Worm (Caenorhabditis elegans) whole organism, L3 larva: ENCODE results near the gene srbc-38.

ENCODE experiments used
- ama-1 ChIP-seq: fragments of 150-350 bp; optimal IDR thresholded peaks from 2 replicates; lab custom pipeline; 2018
- egl-27 ChIP-seq: sonication (generic microtip); optimal IDR thresholded peaks from 4 replicates; lab custom pipeline; 2017; ENCODE audit warnings: missing biosample characterization, missing genetic modification reagents, missing genetic modification characterization
- elt-3 ChIP-seq, 3 experiments: fragments of 150-350 bp in 1 of 3; sonication (generic microtip) in 2 of 3; optimal IDR thresholded peaks; 2 replicates in 2 of 3; 4 replicates in 1 of 3; lab custom pipeline; 2014 to 2017; ENCODE audit warnings: missing biosample characterization in 3 of 3, missing genetic modification characterization in 3 of 3
- fkh-10 ChIP-seq: sonication (generic microtip); optimal IDR thresholded peaks from 2 replicates; lab custom pipeline; 2017; ENCODE audit warnings: missing biosample characterization, missing genetic modification reagents, missing genetic modification characterization
- lin-39 ChIP-seq: fragments of 150-350 bp; optimal IDR thresholded peaks from 2 replicates; lab custom pipeline; 2018; ENCODE audit warnings: missing biosample characterization, missing genetic modification reagents, missing genetic modification characterization
- nfya-1 ChIP-seq: sonication (generic microtip); optimal IDR thresholded peaks from 2 replicates; lab custom pipeline; 2017; ENCODE audit warnings: missing genetic modification characterization, mild to moderate bottlenecking, missing compliant biosample characterization, antibody characterized with exemption, moderate library complexity; ENCODE audit not compliant: insufficient read depth
- nhr-28 ChIP-seq: fragments of 150-350 bp; optimal IDR thresholded peaks from 2 replicates; lab custom pipeline; 2014; ENCODE audit warnings: missing biosample characterization, missing genetic modification characterization
- pha-4 ChIP-seq: fragments of 150-350 bp; optimal IDR thresholded peaks from 2 replicates; lab custom pipeline; 2014; ENCODE audit warnings: missing biosample characterization, missing genetic modification reagents, missing genetic modification characterization
- pqm-1 ChIP-seq: fragments of 150-350 bp; optimal IDR thresholded peaks from 2 replicates; lab custom pipeline; 2017; ENCODE audit warnings: missing biosample characterization, missing genetic modification characterization, inconsistent platforms
- unc-62 ChIP-seq: fragments of 150-350 bp; sonication (generic microtip); optimal IDR thresholded peaks from 4 replicates; lab custom pipeline; 2014; ENCODE audit warnings: missing biosample characterization, missing genetic modification reagents, missing genetic modification characterization
- ztf-4 ChIP-seq: fragments of 150-350 bp; optimal IDR thresholded peaks from 2 replicates; lab custom pipeline; 2014; ENCODE audit warnings: missing biosample characterization, missing genetic modification characterization

ce11 chrV:741820-742219, 34.8 kb downstream of the srbc-38 start, which contains the start of gene C05E4.7:
- no peak for TF ChIP-seq unc-62 (GFP tag; lab: Kevin White, UChicago)
- TF ChIP-seq nfya-1: no peak
- no peak for TF ChIP-seq ztf-4 (tag; lab: Kevin White, UChicago)
- TF ChIP-seq ama-1: no peak
- no peak for TF ChIP-seq pha-4 (tag; lab: Kevin White, UChicago)
- no peak for TF ChIP-seq lin-39 (tag; lab: Kevin White, UChicago)
- TF ChIP-seq elt-3 (tag; optimal IDR thresholded peaks at IDR 0.05; lab: Kevin White, UChicago): no peak
- no peak for TF ChIP-seq fkh-10 (GFP tag; lab: Kevin White, UChicago)
- TF ChIP-seq egl-27 (tag; lab: Kevin White, UChicago): no peak
- TF ChIP-seq pqm-1 (tag; lab: Kevin White, UChicago): no peak
- TF ChIP-seq nhr-28 (tag; lab: Kevin White, UChicago): no peak
